Worm (Caenorhabditis elegans): Measurements from ENCODE around the gene W04G3.12.

ce11 chrX:11122412-11122811 lies 45.8 kb upstream of the W04G3.12 start:
- no peak for TF ChIP-seq nhr-237 (tag; optimal IDR thresholded peaks at IDR 0.05)
- no peak for TF ChIP-seq bed-3 (GFP tag; optimal IDR thresholded peaks at IDR 0.05)
- TF ChIP-seq tbx-8 (GFP tag; optimal IDR thresholded peaks at IDR 0.05) = no peak
- no peak for TF ChIP-seq nhr-12 (tag; optimal IDR thresholded peaks at IDR 0.05)
- no peak for TF ChIP-seq cnd-1 (tag; optimal IDR thresholded peaks at IDR 0.05)
- TF ChIP-seq elt-1 (tag; optimal IDR thresholded peaks at IDR 0.05; ENCODE audit: borderline replicate concordance, insufficient read depth) = no peak
- TF ChIP-seq lin-13 (tag; optimal IDR thresholded peaks at IDR 0.05) = no peak
- TF ChIP-seq nhr-28 (tag; optimal IDR thresholded peaks at IDR 0.05) = no peak
- no peak for TF ChIP-seq ceh-39 (tag; optimal IDR thresholded peaks at IDR 0.05)

Measured in whole organism, mixed stage, embryonic.